Worm (Caenorhabditis elegans) whole organism, midembryonic: Measurements from ENCODE around the gene duxl-1.
"Not testable (repeated sequence)": the region's sequence is repeated elsewhere in the genome, so short reads cannot be mapped to it uniquely, and the experiment has no call there.

Source experiments
- T22C8.4 ChIP-seq: fragments of 200-800 bp; sonication (Bioruptor generic); IDR thresholded peaks from 2 replicates; pipeline ENCODE4 v1.3.6; 2022; ENCODE audit warnings: missing genetic modification characterization, missing compliant biosample characterization
- cog-1 ChIP-seq: sonication (generic microtip); optimal IDR thresholded peaks from 2 replicates; lab custom pipeline; 2016; ENCODE audit warnings: missing genetic modification characterization, missing compliant biosample characterization
- flt-1 ChIP-seq: fragments of 200-800 bp; sonication (Bioruptor generic); IDR thresholded peaks from 2 replicates; pipeline ENCODE4 v1.3.6; 2022; ENCODE audit warnings: missing genetic modification characterization, missing compliant biosample characterization
- klf-2 ChIP-seq: fragments of 200-800 bp; sonication (Bioruptor generic); conservative IDR thresholded peaks from 2 replicates; pipeline ENCODE4 v1.3.6; 2022; ENCODE audit warnings: missing genetic modification reagents, missing genetic modification characterization, missing compliant biosample characterization
- med-1 ChIP-seq: sonication (generic microtip); optimal IDR thresholded peaks from 2 replicates; lab custom pipeline; 2017; ENCODE audit warnings: missing genetic modification characterization, mild to moderate bottlenecking, missing compliant biosample characterization, antibody characterized with exemption, missing genetic modification reagents; ENCODE audit not compliant: insufficient read depth
- ref-1 ChIP-seq: fragments of 200-800 bp; sonication (Bioruptor generic); conservative IDR thresholded peaks from 2 replicates; pipeline ENCODE4 v1.3.6; 2022; ENCODE audit warnings: missing genetic modification reagents, missing genetic modification characterization, missing compliant biosample characterization
- tab-1 ChIP-seq: fragments of 200-800 bp; sonication (Bioruptor generic); IDR thresholded peaks from 2 replicates; pipeline ENCODE4 v1.3.6; 2022; ENCODE audit warnings: missing genetic modification characterization, missing compliant biosample characterization
- ztf-23 ChIP-seq: fragments of 200-800 bp; sonication (Bioruptor generic); IDR thresholded peaks from 2 replicates; pipeline ENCODE4 v1.3.6; 2022; ENCODE audit warnings: missing genetic modification reagents, missing genetic modification characterization, missing compliant biosample characterization
- ztf-29 ChIP-seq: fragments of 200-800 bp; sonication (Bioruptor generic); IDR thresholded peaks from 2 replicates; pipeline ENCODE4 v1.3.6; 2022; ENCODE audit warnings: missing genetic modification reagents, missing genetic modification characterization, missing compliant biosample characterization

duxl-1 gene

ce11 chrII:1635969-1636368 lies 27.5 kb upstream of the duxl-1 start:
- TF ChIP-seq klf-2 (GFP tag; lab: Robert Waterston, UW) (no peak), ztf-29 (GFP tag; lab: Robert Waterston, UW) (no peak), T22C8.4 (GFP tag; lab: Robert Waterston, UW) (no peak), cog-1 (no peak), ref-1 (no peak), tab-1 (GFP tag; lab: Robert Waterston, UW) (no peak), flt-1 (GFP tag; lab: Robert Waterston, UW) (no peak)

DNA sequence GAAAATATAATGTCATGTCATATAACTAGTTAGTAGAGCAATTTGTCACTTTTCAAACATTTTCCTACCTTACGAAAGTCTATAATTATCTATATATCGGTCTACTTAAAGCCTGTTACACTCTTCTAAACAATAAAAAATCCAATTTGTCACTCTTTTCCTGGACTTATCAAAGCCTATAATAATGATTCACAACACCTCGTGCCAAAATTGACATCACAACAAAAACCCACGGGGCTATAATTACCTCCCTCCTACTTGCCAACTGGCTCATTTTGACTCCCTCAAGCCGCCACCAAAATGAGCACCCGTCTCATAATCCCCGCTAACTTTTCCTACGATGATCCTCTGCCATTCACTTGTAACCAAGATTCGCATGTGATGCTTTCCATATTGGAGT lies 27.1 kb upstream of the duxl-1 start, which contains the start of gene srg-20:
TSS of gene srg-20 (plus strand) at position 301 of the 400 bp plus-strand sequence.
- TF ChIP-seq cog-1; ztf-29 (GFP tag; lab: Robert Waterston, UW); med-1 (GFP tag; lab: Kevin White, UChicago): not testable (repeated sequence)

- TF ChIP-seq ztf-23 = no peak
- no peak for TF ChIP-seq flt-1 (GFP tag; lab: Robert Waterston, UW)
- no peak for TF ChIP-seq tab-1 (GFP tag; lab: Robert Waterston, UW)
- TF ChIP-seq klf-2 (GFP tag; lab: Robert Waterston, UW) = no peak
- no peak for TF ChIP-seq med-1 (GFP tag; lab: Kevin White, UChicago)
These were observed 23.0 kb upstream of the duxl-1 start, which contains the start of gene srh-72 for ce11 chrII:1640496-1640895. Gene srh-72, minus strand, starts transcription at chrII:1640596.

- TF ChIP-seq ref-1 = no peak
- TF ChIP-seq ztf-23 = no peak
- no peak for TF ChIP-seq ztf-29 (GFP tag; lab: Robert Waterston, UW)
These were observed 18.6 kb upstream of the duxl-1 start, which contains the start of gene ZC204.6 for ce11 chrII:1644777-1645348. Gene ZC204.6, minus strand, starts transcription at chrII:1644827.

DNA sequence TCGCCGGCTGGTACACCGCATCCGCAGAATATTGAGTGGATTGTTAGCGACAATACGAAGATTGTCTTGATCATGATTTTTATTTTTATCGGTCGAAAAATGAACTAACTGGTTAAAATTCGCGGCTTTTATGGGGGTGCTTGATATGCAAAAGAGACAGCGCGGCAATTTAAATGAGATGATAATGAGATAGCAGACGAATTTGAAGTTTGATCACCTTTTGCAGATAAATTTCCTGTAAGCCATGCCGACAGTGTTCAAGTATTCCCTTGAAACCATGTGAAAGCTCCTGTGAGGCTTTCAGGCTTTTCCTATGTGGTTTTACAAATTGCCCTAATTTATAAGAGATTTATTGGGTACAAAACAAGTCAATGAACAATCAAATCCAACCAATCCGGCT lies 17.3 kb upstream of the duxl-1 start, which contains the start of gene ZC204.17:
TSS of gene ZC204.17 (minus strand) at position 101 of the 400 bp plus-strand sequence.
- TF ChIP-seq cog-1 (no peak), flt-1 (GFP tag; lab: Robert Waterston, UW) (no peak), med-1 (GFP tag; lab: Kevin White, UChicago) (no peak), klf-2 (GFP tag; lab: Robert Waterston, UW) (no peak)

DNA sequence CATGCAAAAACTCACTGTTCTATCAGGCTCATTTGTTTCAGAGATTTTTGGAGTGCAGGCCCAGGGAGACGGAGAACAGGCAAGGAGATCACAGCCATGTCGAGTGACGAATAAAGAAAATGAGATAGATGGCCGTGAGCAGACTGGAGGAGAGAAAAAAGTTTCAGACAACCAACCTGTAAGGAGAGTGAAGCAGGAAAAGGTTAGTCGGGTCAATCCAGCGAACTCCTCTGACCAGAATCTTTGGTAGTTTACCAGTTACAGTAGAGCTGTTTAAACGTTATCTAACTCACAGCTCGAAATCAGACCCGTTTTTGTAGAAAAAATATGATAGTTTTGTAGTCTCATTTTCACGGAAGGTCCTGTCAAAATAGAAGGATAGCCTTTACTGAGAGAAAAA lies 14.7 kb upstream of the duxl-1 start, which contains the start of gene fbxb-21:
TSS of gene fbxb-21 (minus strand) at position 101 of the 400 bp plus-strand sequence.
- no peak for TF ChIP-seq med-1 (GFP tag; lab: Kevin White, UChicago)
- no peak for TF ChIP-seq ztf-29 (GFP tag; lab: Robert Waterston, UW)
- no peak for TF ChIP-seq T22C8.4 (GFP tag; lab: Robert Waterston, UW)
- no peak for TF ChIP-seq ref-1
- TF ChIP-seq klf-2 (GFP tag; lab: Robert Waterston, UW) = no peak

DNA sequence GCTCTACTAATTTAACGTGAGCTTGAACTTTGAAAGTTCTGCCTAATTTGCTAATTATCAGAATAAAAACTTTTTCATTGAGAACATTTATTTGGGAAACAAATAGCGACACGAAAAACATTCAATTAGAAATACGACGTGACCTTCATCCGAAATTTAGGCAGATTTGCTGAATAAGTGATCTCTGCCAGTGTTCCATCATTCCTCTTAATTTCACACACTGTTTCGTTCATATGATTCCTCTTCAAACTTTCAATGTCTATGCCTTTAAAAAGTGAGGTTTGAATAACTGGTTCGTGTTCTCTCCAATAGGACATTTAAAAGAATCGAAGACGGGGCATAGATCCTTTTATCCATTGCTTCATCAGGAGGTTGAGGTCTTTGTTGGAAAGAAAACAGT lies 13.0 kb upstream of the duxl-1 start, which contains the start of gene fbxb-20:
TSS of gene fbxb-20 (minus strand) at position 101 of the 400 bp plus-strand sequence.
- TF ChIP-seq klf-2 (GFP tag; lab: Robert Waterston, UW) (no peak), ztf-23 (no peak), flt-1 (GFP tag; lab: Robert Waterston, UW) (no peak), cog-1 (no peak), ztf-29 (GFP tag; lab: Robert Waterston, UW) (no peak), ref-1 (no peak)

DNA sequence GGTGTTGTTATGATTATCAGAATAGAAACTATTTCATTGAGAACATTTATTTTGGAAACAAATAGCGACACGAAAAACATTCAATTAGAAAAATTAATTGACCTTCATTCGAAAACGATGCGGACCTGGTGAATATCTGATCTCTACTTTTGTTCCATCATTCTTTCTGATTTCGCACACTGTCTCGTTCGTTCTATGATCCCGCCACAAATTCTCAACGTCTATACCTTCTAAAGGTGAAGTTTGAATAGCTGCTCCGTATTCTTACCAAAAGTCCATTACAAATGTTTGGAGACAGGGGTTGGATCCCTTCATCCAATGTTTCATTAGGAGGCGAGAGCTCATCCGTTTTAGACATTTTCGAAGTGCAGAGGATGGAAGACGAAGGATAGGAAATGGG lies 11.7 kb upstream of the duxl-1 start, which contains the start of gene fbxb-16:
TSS of gene fbxb-16 (minus strand) at position 101 of the 400 bp plus-strand sequence.
- no peak for TF ChIP-seq klf-2 (GFP tag; lab: Robert Waterston, UW)
- TF ChIP-seq med-1 (GFP tag; lab: Kevin White, UChicago) = no peak
- no peak for TF ChIP-seq ztf-23
- no peak for TF ChIP-seq T22C8.4 (GFP tag; lab: Robert Waterston, UW)
- TF ChIP-seq tab-1 (GFP tag; lab: Robert Waterston, UW) = no peak
- no peak for TF ChIP-seq ref-1
- TF ChIP-seq flt-1 (GFP tag; lab: Robert Waterston, UW) = no peak
- no peak for TF ChIP-seq cog-1

DNA sequence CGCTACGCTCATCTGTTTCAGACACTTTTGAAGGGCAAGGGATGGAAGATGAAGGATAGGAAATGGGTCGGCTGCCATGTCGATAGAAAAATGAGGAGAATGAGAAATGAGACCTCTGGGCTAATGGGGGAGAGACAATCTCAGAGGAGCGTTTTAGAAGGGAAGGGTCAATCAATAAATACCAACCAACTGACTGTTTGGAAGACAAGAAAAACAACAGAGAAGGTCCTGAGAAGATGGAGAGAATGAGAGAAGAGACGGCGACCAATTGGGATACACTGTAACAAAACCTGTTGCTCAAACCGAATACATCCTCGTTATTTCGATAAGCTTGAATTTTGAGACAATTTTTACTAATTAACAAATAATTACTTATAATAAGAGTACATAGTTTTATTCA lies 10.1 kb upstream of the duxl-1 start, which contains the start of gene fbxb-15:
TSS of gene fbxb-15 (minus strand) at position 101 of the 400 bp plus-strand sequence.
- TF ChIP-seq T22C8.4 (GFP tag; lab: Robert Waterston, UW) = no peak
- no peak for TF ChIP-seq ztf-29 (GFP tag; lab: Robert Waterston, UW)
- TF ChIP-seq flt-1 (GFP tag; lab: Robert Waterston, UW) = no peak
- TF ChIP-seq klf-2 (GFP tag; lab: Robert Waterston, UW) = no peak
- TF ChIP-seq cog-1 = no peak
- TF ChIP-seq ztf-23 = no peak
- TF ChIP-seq ref-1 = no peak
- no peak for TF ChIP-seq med-1 (GFP tag; lab: Kevin White, UChicago)
- TF ChIP-seq tab-1 (GFP tag; lab: Robert Waterston, UW) = no peak

DNA sequence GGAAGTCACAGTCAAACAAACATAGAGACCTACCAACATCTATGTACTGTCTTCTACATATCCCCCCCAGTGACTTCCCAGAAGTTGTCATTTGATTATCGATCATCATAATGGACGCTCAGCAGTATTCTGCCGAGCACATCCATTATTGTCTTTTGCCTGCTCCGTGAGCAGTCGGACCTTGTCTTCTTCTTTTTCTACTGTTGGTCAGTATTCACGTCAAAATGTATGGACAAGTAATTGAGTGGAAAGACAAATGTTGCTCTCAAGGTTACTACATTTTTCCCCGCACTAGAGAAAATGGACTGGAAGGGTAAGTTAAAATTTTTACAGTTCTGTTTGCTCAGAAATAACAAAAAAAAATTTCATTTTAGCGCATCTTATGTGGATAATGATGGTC lies 8.6 kb upstream of the duxl-1 start, which contains the start of gene btb-12:
TSS of gene btb-12 (plus strand) at position 301 of the 400 bp plus-strand sequence.
- TF ChIP-seq klf-2 (GFP tag; lab: Robert Waterston, UW) = no peak
- TF ChIP-seq ztf-29 (GFP tag; lab: Robert Waterston, UW) = no peak
- no peak for TF ChIP-seq ztf-23
- TF ChIP-seq flt-1 (GFP tag; lab: Robert Waterston, UW) = no peak
- TF ChIP-seq med-1 (GFP tag; lab: Kevin White, UChicago) = no peak
- no peak for TF ChIP-seq cog-1
- no peak for TF ChIP-seq T22C8.4 (GFP tag; lab: Robert Waterston, UW)
- TF ChIP-seq ref-1 = no peak
- TF ChIP-seq tab-1 (GFP tag; lab: Robert Waterston, UW) = no peak
